Fruit fly (Drosophila melanogaster) whole organism, prepupa: ENCODE data around the gene Cypl.

Experiments
- Blimp-1 ChIP-seq: fragments of 200-800 bp; sonication (Bioruptor generic); optimal IDR thresholded peaks from 3 replicates; lab custom pipeline; 2017; ENCODE audit warnings: missing biosample characterization, missing genetic modification characterization, mild to moderate bottlenecking, moderate library complexity, missing genetic modification reagents
- CG10631 ChIP-seq: fragments of 200-800 bp; sonication (Bioruptor generic); optimal IDR thresholded peaks from 2 replicates; lab custom pipeline; 2016; ENCODE audit warnings: missing biosample characterization, missing genetic modification characterization
- CG10669 ChIP-seq: fragments of 200-800 bp; sonication (Bioruptor generic); optimal IDR thresholded peaks from 3 replicates; lab custom pipeline; 2018; ENCODE audit warnings: missing biosample characterization, mild to moderate bottlenecking, missing genetic modification characterization, moderate library complexity
- CG11762 ChIP-seq: fragments of 200-800 bp; sonication (Bioruptor generic); optimal IDR thresholded peaks from 3 replicates; lab custom pipeline; 2016; ENCODE audit warnings: missing biosample characterization, missing genetic modification characterization; ENCODE audit not compliant: insufficient read depth
- CG15336 ChIP-seq: fragments of 200-800 bp; sonication (Bioruptor generic); IDR thresholded peaks from 2 replicates; pipeline ENCODE4 v1.3.6; 2022; ENCODE audit warnings: missing biosample characterization, missing genetic modification characterization
- CG1621 ChIP-seq: fragments of 200-800 bp; sonication (Bioruptor generic); optimal IDR thresholded peaks from 3 replicates; lab custom pipeline; 2018; ENCODE audit warnings: missing biosample characterization, mild to moderate bottlenecking, missing genetic modification characterization
- CG16779 ChIP-seq: fragments of 200-800 bp; sonication (Bioruptor generic); optimal IDR thresholded peaks from 3 replicates; lab custom pipeline; 2017; ENCODE audit warnings: missing biosample characterization, mild to moderate bottlenecking, missing genetic modification characterization
- CG31627 ChIP-seq: fragments of 200-800 bp; sonication (Bioruptor generic); optimal IDR thresholded peaks from 3 replicates; lab custom pipeline; 2016; ENCODE audit warnings: missing biosample characterization, missing genetic modification characterization
- CG32006 ChIP-seq: fragments of 200-800 bp; sonication (Bioruptor generic); optimal IDR thresholded peaks from 3 replicates; lab custom pipeline; 2017; ENCODE audit warnings: missing biosample characterization, mild to moderate bottlenecking, missing genetic modification characterization
- CG34406 ChIP-seq: fragments of 200-800 bp; sonication (Bioruptor generic); optimal IDR thresholded peaks from 3 replicates; lab custom pipeline; 2016; ENCODE audit warnings: missing biosample characterization, missing genetic modification characterization
- CG3919 ChIP-seq: fragments of 200-800 bp; sonication (Bioruptor generic); optimal IDR thresholded peaks from 3 replicates; lab custom pipeline; 2016; ENCODE audit warnings: missing biosample characterization, missing genetic modification characterization
- CG4318 ChIP-seq: fragments of 200-800 bp; sonication (Bioruptor generic); optimal IDR thresholded peaks from 3 replicates; lab custom pipeline; 2017; ENCODE audit warnings: missing biosample characterization, mild to moderate bottlenecking, missing genetic modification characterization
- CG6854 ChIP-seq: fragments of 200-800 bp; sonication (Bioruptor generic); optimal IDR thresholded peaks from 2 replicates; lab custom pipeline; 2017; ENCODE audit warnings: missing biosample characterization, mild to moderate bottlenecking, missing genetic modification characterization
- Eip75B ChIP-seq: fragments of 200-800 bp; sonication (Bioruptor generic); optimal IDR thresholded peaks from 3 replicates; lab custom pipeline; 2016; ENCODE audit warnings: missing biosample characterization, missing genetic modification characterization
- Eip78C ChIP-seq: fragments of 200-800 bp; sonication (Bioruptor generic); peaks from one replicate; lab custom pipeline; 2016; ENCODE audit warnings: missing biosample characterization, missing genetic modification characterization
- Eip93F ChIP-seq: fragments of 200-800 bp; sonication (Bioruptor generic); optimal IDR thresholded peaks from 2 replicates; lab custom pipeline; 2016; ENCODE audit warnings: missing biosample characterization, mild to moderate bottlenecking, missing genetic modification characterization
- Ets21C ChIP-seq: fragments of 200-800 bp; sonication (Bioruptor generic); optimal IDR thresholded peaks from 3 replicates; lab custom pipeline; 2016; ENCODE audit warnings: missing biosample characterization, missing genetic modification characterization
- Ets96B ChIP-seq: fragments of 200-800 bp; optimal IDR thresholded peaks from 2 replicates; lab custom pipeline; 2019; ENCODE audit warnings: missing biosample characterization, mild to moderate bottlenecking, missing genetic modification characterization, moderate library complexity
- Hr39 ChIP-seq: fragments of 200-800 bp; sonication (Bioruptor generic); optimal IDR thresholded peaks from 2 replicates; lab custom pipeline; 2016; ENCODE audit warnings: missing biosample characterization, missing genetic modification characterization
- Hr4 ChIP-seq: fragments of 200-800 bp; sonication (Bioruptor generic); optimal IDR thresholded peaks from 3 replicates; lab custom pipeline; 2016; ENCODE audit warnings: missing biosample characterization, missing genetic modification characterization
- Met ChIP-seq: fragments of 200-800 bp; sonication (Bioruptor generic); optimal IDR thresholded peaks from 3 replicates; lab custom pipeline; 2016; ENCODE audit warnings: missing biosample characterization, missing genetic modification characterization
- OdsH ChIP-seq: fragments of 200-800 bp; sonication (Bioruptor generic); optimal IDR thresholded peaks from 3 replicates; lab custom pipeline; 2016; ENCODE audit warnings: missing biosample characterization, missing genetic modification characterization
- Smox ChIP-seq: fragments of 200-800 bp; sonication (Bioruptor generic); optimal IDR thresholded peaks from 3 replicates; lab custom pipeline; 2016; ENCODE audit warnings: missing biosample characterization, missing genetic modification characterization
- Sox102F ChIP-seq: fragments of 200-800 bp; sonication (Bioruptor generic); optimal IDR thresholded peaks from 2 replicates; lab custom pipeline; 2016; ENCODE audit warnings: missing biosample characterization, mild to moderate bottlenecking, missing genetic modification characterization
- Sox15 ChIP-seq: fragments of 200-800 bp; sonication (Bioruptor generic); optimal IDR thresholded peaks from 3 replicates; lab custom pipeline; 2016; ENCODE audit warnings: missing biosample characterization, missing genetic modification characterization
- acj6 ChIP-seq: fragments of 200-800 bp; sonication (Bioruptor generic); optimal IDR thresholded peaks from 3 replicates; lab custom pipeline; 2016; ENCODE audit warnings: missing biosample characterization, missing genetic modification characterization
- dsx ChIP-seq: fragments of 200-800 bp; optimal IDR thresholded peaks from 3 replicates; lab custom pipeline; 2019; ENCODE audit warnings: missing biosample characterization, mild to moderate bottlenecking, missing genetic modification characterization, moderate library complexity; ENCODE audit not compliant: poor library complexity, severe bottlenecking
- eg ChIP-seq: fragments of 200-800 bp; sonication (Bioruptor generic); IDR thresholded peaks from 3 replicates; pipeline ENCODE4 v1.3.6; 2022; ENCODE audit warnings: missing biosample characterization, missing genetic modification characterization
- esn ChIP-seq: fragments of 200-800 bp; sonication (Bioruptor generic); optimal IDR thresholded peaks from 2 replicates; lab custom pipeline; 2016; ENCODE audit warnings: missing biosample characterization, mild to moderate bottlenecking, missing genetic modification characterization, moderate library complexity
- fd85E ChIP-seq: fragments of 200-800 bp; sonication (Bioruptor generic); optimal IDR thresholded peaks from 3 replicates; lab custom pipeline; 2016; ENCODE audit warnings: missing biosample characterization, missing genetic modification characterization
- lz ChIP-seq: fragments of 200-800 bp; sonication (Bioruptor generic); optimal IDR thresholded peaks from 3 replicates; lab custom pipeline; 2016; ENCODE audit warnings: missing biosample characterization, missing genetic modification characterization
- net ChIP-seq: fragments of 200-800 bp; sonication (Bioruptor generic); optimal IDR thresholded peaks from 3 replicates; lab custom pipeline; 2016; ENCODE audit warnings: missing biosample characterization, missing genetic modification characterization
- pdm3 ChIP-seq: fragments of 200-800 bp; sonication (Bioruptor generic); optimal IDR thresholded peaks from 3 replicates; lab custom pipeline; 2016; ENCODE audit warnings: missing biosample characterization, missing genetic modification characterization
- salr ChIP-seq, 2 experiments: fragments of 200-800 bp; sonication (Bioruptor generic); optimal IDR thresholded peaks; 3 replicates each; lab custom pipeline; 2016 to 2018; ENCODE audit warnings: missing biosample characterization in 2 of 2, missing genetic modification characterization in 2 of 2, mild to moderate bottlenecking in 1 of 2
- topi ChIP-seq: fragments of 200-800 bp; sonication (Bioruptor generic); optimal IDR thresholded peaks from 3 replicates; lab custom pipeline; 2016; ENCODE audit warnings: missing biosample characterization, missing genetic modification characterization
- vri ChIP-seq: fragments of 200-800 bp; sonication (Bioruptor generic); optimal IDR thresholded peaks from 3 replicates; lab custom pipeline; 2016; ENCODE audit warnings: missing biosample characterization, mild to moderate bottlenecking, missing genetic modification characterization

Cypl gene

dm6 chr3L:505782-506408, 36.8 kb downstream of the Cypl start (continued):
- TF ChIP-seq esn (GFP tag; lab: Kevin White, UChicago), result peak; percentile 81
- peak; percentile 37 for TF ChIP-seq CG34406 (GFP tag; lab: Kevin White, UChicago)
- TF ChIP-seq acj6 (GFP tag; lab: Kevin White, UChicago), result peak; percentile 64
- TF ChIP-seq pdm3, result peak; percentile 74
- TF ChIP-seq Ets96B (tag; lab: Kevin White, UChicago), result no peak
- no peak for TF ChIP-seq CG16779 (tag; lab: Kevin White, UChicago)
- TF ChIP-seq Hr39, result peak; percentile 88
- peak; percentile 4 for TF ChIP-seq CG10631 (GFP tag; lab: Kevin White, UChicago)
- TF ChIP-seq CG3919 (GFP tag; lab: Kevin White, UChicago), result peak; percentile 80
- peak; percentile 65 for TF ChIP-seq topi (GFP tag; lab: Kevin White, UChicago)
- TF ChIP-seq CG4318 (GFP tag; lab: Kevin White, UChicago), result no peak
- TF ChIP-seq CG31627, result peak; percentile 90
- TF ChIP-seq Sox15 (GFP tag; lab: Kevin White, UChicago), result peak; percentile 43
- TF ChIP-seq Sox102F, result no peak
- TF ChIP-seq CG10669 (GFP tag; lab: Kevin White, UChicago), result no peak
- peak; percentile 7 for TF ChIP-seq fd85E
- TF ChIP-seq CG15336 (GFP tag; lab: Robert Waterston, UW), result no peak
- TF ChIP-seq Met (GFP tag; lab: Kevin White, UChicago), result peak; percentile 68
- TF ChIP-seq Eip78C (GFP tag; lab: Kevin White, UChicago), result peak; percentile 83
- TF ChIP-seq OdsH (GFP tag; lab: Kevin White, UChicago), result peak; percentile 66
- peak; percentile 45 for TF ChIP-seq Ets21C
- peak; percentile 44 for TF ChIP-seq Hr4 (GFP tag; lab: Kevin White, UChicago)
- peak; percentile 50 for TF ChIP-seq net (GFP tag; lab: Kevin White, UChicago)
- TF ChIP-seq eg (GFP tag; lab: Robert Waterston, UW), result peak; percentile 68
- TF ChIP-seq dsx (GFP tag; lab: Kevin White, UChicago), result no peak
- TF ChIP-seq CG11762 (GFP tag; lab: Kevin White, UChicago), result no peak
- peak; percentile 83 for TF ChIP-seq lz (GFP tag; lab: Kevin White, UChicago)
- TF ChIP-seq salr (GFP tag; optimal IDR thresholded peaks at IDR 0.05; lab: Kevin White, UChicago), result peak; percentile 3 to 65
- no peak for TF ChIP-seq CG1621
- TF ChIP-seq Blimp-1 (GFP tag; lab: Kevin White, UChicago), result peak; percentile 24
- peak; percentile 11 for TF ChIP-seq CG32006 (GFP tag; lab: Kevin White, UChicago)
- TF ChIP-seq Eip93F, result no peak
- TF ChIP-seq Smox, result no peak
- no peak for TF ChIP-seq vri (GFP tag; lab: Kevin White, UChicago)

DNA sequence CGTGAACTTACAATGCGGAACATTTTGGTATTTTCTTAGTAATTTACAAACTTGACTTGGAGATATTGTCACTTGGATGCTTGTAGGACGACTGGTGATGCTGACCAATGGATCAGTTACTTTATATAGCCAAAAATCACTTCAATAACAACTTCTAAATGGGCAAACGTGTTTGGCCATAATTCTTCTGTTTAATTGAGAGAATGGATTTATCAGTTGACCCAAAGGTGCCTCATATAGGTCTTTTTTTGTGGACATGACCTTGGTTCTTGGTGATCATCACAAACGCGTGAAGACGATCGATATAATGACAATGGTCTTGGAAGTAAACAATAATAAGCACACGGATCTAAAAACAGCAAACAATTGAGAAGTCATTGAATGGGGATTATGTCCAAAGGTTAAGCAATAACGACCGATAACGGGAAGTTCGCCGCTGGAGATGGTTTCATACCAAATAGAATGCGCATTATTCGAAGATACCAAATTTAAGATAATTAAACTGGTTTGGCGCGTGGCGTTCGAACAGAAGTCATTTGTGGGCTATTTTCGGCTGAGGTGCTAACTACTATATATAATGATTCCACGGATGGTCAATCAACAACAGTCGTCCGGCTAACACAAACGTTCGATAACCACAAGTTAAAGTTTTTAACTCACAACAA, 42.2 kb downstream of the Cypl start, which contains the start of the genes CG34267 and CG34268:
Gene CG34267 (minus strand): TSS at position 101 of the 665 bp plus-strand sequence.
Gene CG34268 (plus strand): TSS at position 615 of the 665 bp plus-strand sequence.
- TF ChIP-seq CG6854 (GFP tag; lab: Kevin White, UChicago), result no peak
- TF ChIP-seq Eip75B (GFP tag; lab: Kevin White, UChicago), result no peak
